Fruit fly (Drosophila melanogaster) whole organism, embryonic: ENCODE results near the gene Vinc.

Source experiments
- Ada2b ChIP-seq: fragments of 200-800 bp; sonication (Bioruptor generic); IDR thresholded peaks from 2 replicates; pipeline ENCODE4 v1.3.6; 2022; ENCODE audit warnings: missing biosample characterization, missing genetic modification characterization
- Awh ChIP-seq: fragments of 200-800 bp; sonication (Bioruptor generic); IDR thresholded peaks from 2 replicates; pipeline ENCODE4, ENCODE4 v1.3.6; 2022; ENCODE audit warnings: missing biosample characterization, missing genetic modification characterization
- CG10209 ChIP-seq: fragments of 200-800 bp; sonication (Bioruptor generic); optimal IDR thresholded peaks from 3 replicates; lab custom pipeline; 2017; ENCODE audit warnings: missing biosample characterization, mild to moderate bottlenecking, missing genetic modification characterization, missing genetic modification reagents
- CG10267 ChIP-seq: fragments of 200-800 bp; sonication (Bioruptor generic); optimal IDR thresholded peaks from 2 replicates; lab custom pipeline; 2018; ENCODE audit warnings: missing biosample characterization, mild to moderate bottlenecking, missing genetic modification characterization, moderate library complexity
- CG10321 ChIP-seq: fragments of 200-800 bp; sonication (Bioruptor generic); IDR thresholded peaks from 2 replicates; pipeline ENCODE4 v1.3.6; 2022; ENCODE audit warnings: missing biosample characterization, missing genetic modification characterization
- CG10462 ChIP-seq: fragments of 200-800 bp; sonication (Bioruptor generic); optimal IDR thresholded peaks from 2 replicates; lab custom pipeline; 2016; ENCODE audit warnings: missing biosample characterization, missing genetic modification characterization
- CG11560 ChIP-seq: fragments of 200-800 bp; sonication (Bioruptor generic); IDR thresholded peaks from 3 replicates; pipeline ENCODE4 v1.3.6; 2022; ENCODE audit warnings: missing biosample characterization, missing genetic modification characterization
- CG12104 ChIP-seq: fragments of 200-800 bp; sonication (Bioruptor generic); optimal IDR thresholded peaks from 3 replicates; lab custom pipeline; 2016; ENCODE audit warnings: missing biosample characterization, missing genetic modification characterization
- CG12299 ChIP-seq: fragments of 200-800 bp; sonication (Bioruptor generic); optimal IDR thresholded peaks from 2 replicates; lab custom pipeline; 2018; ENCODE audit warnings: missing biosample characterization, mild to moderate bottlenecking, missing genetic modification characterization
- CG15269 ChIP-seq: fragments of 200-800 bp; sonication (Bioruptor generic); optimal IDR thresholded peaks from 2 replicates; lab custom pipeline; 2018; ENCODE audit warnings: missing biosample characterization, mild to moderate bottlenecking, missing genetic modification characterization, moderate library complexity
- CG15479 ChIP-seq: fragments of 200-800 bp; sonication (Bioruptor generic); optimal IDR thresholded peaks from 3 replicates; lab custom pipeline; 2019; ENCODE audit warnings: missing biosample characterization, mild to moderate bottlenecking, missing genetic modification characterization, moderate library complexity
- CG16813 ChIP-seq: fragments of 200-800 bp; sonication (Bioruptor generic); IDR thresholded peaks from 3 replicates; pipeline ENCODE4 v1.3.6; 2022; ENCODE audit warnings: missing biosample characterization, missing genetic modification characterization; ENCODE audit not compliant: partially characterized antibody
- CG2889 ChIP-seq: fragments of 200-800 bp; sonication (Bioruptor generic); IDR thresholded peaks from 3 replicates; pipeline ENCODE4 v1.3.6; 2022; ENCODE audit warnings: missing biosample characterization, missing genetic modification characterization
- CG4707 ChIP-seq: fragments of 200-800 bp; sonication (Bioruptor generic); optimal IDR thresholded peaks from 2 replicates; lab custom pipeline; 2018; ENCODE audit warnings: missing biosample characterization, mild to moderate bottlenecking, missing genetic modification characterization, moderate library complexity
- CG4730 ChIP-seq: fragments of 200-800 bp; sonication (Bioruptor generic); IDR thresholded peaks from 2 replicates; pipeline ENCODE4 v1.3.6; 2022; ENCODE audit warnings: missing biosample characterization, missing genetic modification characterization
- CG6175 ChIP-seq: fragments of 200-800 bp; sonication (Bioruptor generic); IDR thresholded peaks from 3 replicates; pipeline ENCODE4 v1.3.6; 2022; ENCODE audit warnings: missing biosample characterization, missing genetic modification characterization
- CG6272 ChIP-seq: fragments of 200-800 bp; sonication (Bioruptor generic); IDR thresholded peaks from 2 replicates; pipeline ENCODE4 v1.3.6; 2022; ENCODE audit warnings: missing biosample characterization, missing genetic modification characterization
- CG6854 ChIP-seq: fragments of 200-800 bp; sonication (Bioruptor generic); optimal IDR thresholded peaks from 3 replicates; lab custom pipeline; 2017; ENCODE audit warnings: missing biosample characterization, mild to moderate bottlenecking, missing genetic modification characterization
- Dp ChIP-seq: fragments of 200-800 bp; sonication (Bioruptor generic); optimal IDR thresholded peaks from 2 replicates; lab custom pipeline; 2018; ENCODE audit warnings: missing biosample characterization, mild to moderate bottlenecking, missing genetic modification characterization, moderate library complexity
- Hmx ChIP-seq: fragments of 200-800 bp; sonication (Bioruptor generic); optimal IDR thresholded peaks from 2 replicates; lab custom pipeline; 2016; ENCODE audit warnings: missing biosample characterization, missing genetic modification characterization
- Myb ChIP-seq: fragments of 200-800 bp; sonication (Bioruptor generic); optimal IDR thresholded peaks from 2 replicates; lab custom pipeline; 2016; ENCODE audit warnings: missing biosample characterization, missing genetic modification characterization
- Oli ChIP-seq: fragments of 200-800 bp; sonication (Bioruptor generic); optimal IDR thresholded peaks from 2 replicates; lab custom pipeline; 2018; ENCODE audit warnings: missing biosample characterization, mild to moderate bottlenecking, missing genetic modification characterization, moderate library complexity
- Opbp ChIP-seq: fragments of 200-800 bp; sonication (Bioruptor generic); IDR thresholded peaks from 3 replicates; pipeline ENCODE4 v1.3.6; 2022; ENCODE audit warnings: missing biosample characterization, missing genetic modification characterization; ENCODE audit not compliant: partially characterized antibody
- PHDP ChIP-seq: fragments of 200-800 bp; sonication (Bioruptor generic); optimal IDR thresholded peaks from 3 replicates; lab custom pipeline; 2018; ENCODE audit warnings: missing biosample characterization, mild to moderate bottlenecking, missing genetic modification characterization, moderate library complexity
- Poxn ChIP-seq: fragments of 200-800 bp; sonication (Bioruptor generic); IDR thresholded peaks from 2 replicates; pipeline ENCODE4 v1.3.6; 2022; ENCODE audit warnings: missing biosample characterization, missing genetic modification characterization
- Sry-δ ChIP-seq: fragments of 200-800 bp; sonication (Bioruptor generic); optimal IDR thresholded peaks from 2 replicates; lab custom pipeline; 2016; ENCODE audit warnings: missing biosample characterization, missing genetic modification characterization
- Trl ChIP-seq, 3 experiments: fragments of >200 bp in 2 of 3; fragments of 200-800 bp in 1 of 3; sonication (Bioruptor generic) in 1 of 3; optimal IDR thresholded peaks; 2 replicates in 1 of 3; 3 replicates in 2 of 3; lab custom pipeline; 2016 to 2017; ENCODE audit warnings: missing biosample characterization in 1 of 3, missing genetic modification characterization in 1 of 3
- ac ChIP-seq: fragments of 200-800 bp; sonication (Bioruptor generic); optimal IDR thresholded peaks from 3 replicates; lab custom pipeline; 2017; ENCODE audit warnings: missing biosample characterization, mild to moderate bottlenecking, missing genetic modification characterization
- aop ChIP-seq: fragments of 200-800 bp; sonication (Bioruptor generic); IDR thresholded peaks from 2 replicates; pipeline ENCODE4 v1.3.6; 2022; ENCODE audit warnings: missing biosample characterization, missing genetic modification characterization
- ash1 ChIP-seq: fragments of 200-800 bp; sonication (Bioruptor generic); optimal IDR thresholded peaks from 2 replicates; lab custom pipeline; 2018; ENCODE audit warnings: missing biosample characterization, mild to moderate bottlenecking, missing genetic modification characterization
- btn ChIP-seq: fragments of 200-800 bp; sonication (Bioruptor generic); optimal IDR thresholded peaks from 2 replicates; lab custom pipeline; 2016; ENCODE audit warnings: missing biosample characterization, missing genetic modification characterization
- cas ChIP-seq: fragments of 200-800 bp; sonication (Bioruptor generic); IDR thresholded peaks from 2 replicates; pipeline ENCODE4 v1.3.6; 2022; ENCODE audit warnings: missing biosample characterization, missing genetic modification characterization
- chm ChIP-seq: fragments of 200-800 bp; sonication (Bioruptor generic); IDR thresholded peaks from 2 replicates; pipeline ENCODE4 v1.3.6; 2022; ENCODE audit warnings: missing biosample characterization, missing genetic modification characterization
- cwo ChIP-seq: fragments of 200-800 bp; sonication (Bioruptor generic); optimal IDR thresholded peaks from 3 replicates; lab custom pipeline; 2017; ENCODE audit warnings: missing biosample characterization, missing genetic modification characterization, mild to moderate bottlenecking, moderate library complexity, missing genetic modification reagents
- dysf ChIP-seq: fragments of 200-800 bp; sonication (Bioruptor generic); IDR thresholded peaks from 3 replicates; pipeline ENCODE4 v1.3.6; 2022; ENCODE audit warnings: missing biosample characterization, missing genetic modification characterization
- en ChIP-seq: fragments of 200-800 bp; sonication (Bioruptor generic); optimal IDR thresholded peaks from 2 replicates; lab custom pipeline; 2016; ENCODE audit warnings: missing biosample characterization, missing genetic modification characterization
- gcm2 ChIP-seq: fragments of 200-800 bp; sonication (Bioruptor generic); optimal IDR thresholded peaks from 2 replicates; lab custom pipeline; 2016; ENCODE audit warnings: missing biosample characterization, missing genetic modification characterization
- gt ChIP-seq: fragments of 200-800 bp; sonication (Bioruptor generic); IDR thresholded peaks from 2 replicates; pipeline ENCODE4 v1.3.6; 2022; ENCODE audit warnings: missing biosample characterization, missing genetic modification characterization
- hkb ChIP-seq, 2 experiments: fragments of 200-800 bp in 1 of 2; fragments of >200 bp in 1 of 2; sonication (Bioruptor generic) in 1 of 2; IDR thresholded peaks in 1 of 2; optimal IDR thresholded peaks in 1 of 2; 2 replicates each; pipeline versions ENCODE4 v1.3.6 to Lab custom; 2017 to 2022; ENCODE audit warnings: missing biosample characterization in 1 of 2, missing genetic modification characterization in 1 of 2
- kay ChIP-seq: fragments of 200-800 bp; sonication (Bioruptor generic); optimal IDR thresholded peaks from 2 replicates; lab custom pipeline; 2016; ENCODE audit warnings: missing biosample characterization, missing genetic modification characterization
- nerfin-2 ChIP-seq: fragments of 200-800 bp; sonication (Bioruptor generic); IDR thresholded peaks from 2 replicates; pipeline ENCODE4 v1.3.6; 2022; ENCODE audit warnings: missing biosample characterization, missing genetic modification characterization; ENCODE audit not compliant: partially characterized antibody
- org-1 ChIP-seq: fragments of 200-800 bp; sonication (Bioruptor generic); optimal IDR thresholded peaks from 2 replicates; lab custom pipeline; 2017; ENCODE audit warnings: missing biosample characterization, missing genetic modification characterization
- otp ChIP-seq: fragments of 200-800 bp; sonication (Bioruptor generic); IDR thresholded peaks from 3 replicates; pipeline ENCODE4, ENCODE4 v1.3.6; 2022; ENCODE audit warnings: missing biosample characterization, missing genetic modification characterization
- psq ChIP-seq: fragments of 200-800 bp; sonication (Bioruptor generic); optimal IDR thresholded peaks from 2 replicates; lab custom pipeline; 2017; ENCODE audit warnings: missing biosample characterization, missing genetic modification characterization
- rib ChIP-seq: fragments of 200-800 bp; sonication (Bioruptor generic); IDR thresholded peaks from 2 replicates; pipeline ENCODE4 v1.3.6; 2022; ENCODE audit warnings: missing biosample characterization, missing genetic modification characterization
- ro ChIP-seq: fragments of 200-800 bp; sonication (Bioruptor generic); IDR thresholded peaks from 2 replicates; pipeline ENCODE4 v1.3.6; 2022; ENCODE audit warnings: missing biosample characterization, missing genetic modification characterization
- sim ChIP-seq: fragments of 200-800 bp; sonication (Bioruptor generic); IDR thresholded peaks from 2 replicates; pipeline ENCODE4 v1.3.6; 2022; ENCODE audit warnings: missing biosample characterization, missing genetic modification characterization
- slou ChIP-seq: fragments of 200-800 bp; sonication (Bioruptor generic); optimal IDR thresholded peaks from 3 replicates; lab custom pipeline; 2016; ENCODE audit warnings: missing biosample characterization, missing genetic modification characterization
- ssp ChIP-seq: fragments of 200-800 bp; sonication (Bioruptor generic); IDR thresholded peaks from 2 replicates; pipeline ENCODE4 v1.3.6; 2022; ENCODE audit warnings: missing biosample characterization, missing genetic modification characterization
- stwl ChIP-seq: fragments of 200-800 bp; sonication (Bioruptor generic); optimal IDR thresholded peaks from 3 replicates; lab custom pipeline; 2018; ENCODE audit warnings: missing biosample characterization, mild to moderate bottlenecking, missing genetic modification characterization, moderate library complexity
- sug ChIP-seq: fragments of 200-800 bp; optimal IDR thresholded peaks from 2 replicates; lab custom pipeline; 2019; ENCODE audit warnings: missing biosample characterization, mild to moderate bottlenecking, missing genetic modification characterization, moderate library complexity
- unc-4 ChIP-seq: fragments of 200-800 bp; sonication (Bioruptor generic); IDR thresholded peaks from 2 replicates; pipeline ENCODE4 v1.3.6; 2022; ENCODE audit warnings: missing biosample characterization, missing genetic modification characterization; ENCODE audit not compliant: partially characterized antibody

The Vinc gene

DNA sequence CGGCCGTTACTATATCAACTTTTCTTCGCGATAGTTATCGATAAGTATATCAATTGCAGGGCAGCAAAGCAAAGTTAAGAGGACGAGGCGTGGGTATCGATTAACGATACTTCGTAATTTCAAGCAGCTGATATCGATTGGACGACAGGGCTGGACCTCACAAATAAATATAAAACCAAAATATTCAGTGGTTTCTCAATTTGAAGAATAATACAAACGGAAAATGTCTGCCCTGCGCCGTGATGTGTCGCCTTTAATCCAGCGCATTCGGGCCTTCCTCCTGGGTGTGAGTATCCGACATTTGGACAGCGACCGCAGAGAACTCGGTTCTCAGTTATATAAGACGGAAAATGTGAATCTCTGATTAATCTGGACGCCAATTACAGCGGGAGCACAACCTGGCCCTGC, 49.9 kb downstream of the Vinc start, which contains the start of gene ND-B14.5A (continued):
- peak; percentile 21 for TF ChIP-seq sug (tag; lab: Kevin White, UChicago)
- peak; percentile 93 for TF ChIP-seq unc-4 (GFP tag; lab: Robert Waterston, UW)
- TF ChIP-seq ro (GFP tag; lab: Robert Waterston, UW) = no peak
- no peak for TF ChIP-seq org-1 (GFP tag; lab: Kevin White, UChicago)
- peak; percentile 15 for TF ChIP-seq PHDP (tag; lab: Kevin White, UChicago)
- TF ChIP-seq Myb (GFP tag; lab: Kevin White, UChicago) = peak; percentile 97
- TF ChIP-seq cwo (GFP tag; lab: Kevin White, UChicago) = no peak
- peak; percentile 14 for TF ChIP-seq CG10267 (tag; lab: Kevin White, UChicago)
- TF ChIP-seq CG16813 (GFP tag; lab: Robert Waterston, UW) = peak; percentile 93
- no peak for TF ChIP-seq CG10462 (GFP tag; lab: Kevin White, UChicago)
- no peak for TF ChIP-seq Ada2b (GFP tag; lab: Robert Waterston, UW)
- TF ChIP-seq btn (GFP tag; lab: Kevin White, UChicago) = no peak
- TF ChIP-seq Hmx (GFP tag; lab: Kevin White, UChicago) = no peak
- peak; percentile 67 for TF ChIP-seq Dp (GFP tag; lab: Kevin White, UChicago)
- TF ChIP-seq CG11560 (tag; lab: Robert Waterston, UW) = no peak
- no peak for TF ChIP-seq Oli (tag; lab: Kevin White, UChicago)
- no peak for TF ChIP-seq hkb (optimal IDR thresholded peaks at IDR 0.05; lab: Kevin White, UChicago)
- TF ChIP-seq hkb (GFP tag; IDR thresholded peaks at IDR 0.05; lab: Robert Waterston, UW) = no peak
- TF ChIP-seq CG15269 = no peak
- TF ChIP-seq en (GFP tag; lab: Kevin White, UChicago) = no peak
- no peak for TF ChIP-seq CG12299 (tag; lab: Kevin White, UChicago)
- no peak for TF ChIP-seq CG6175
- TF ChIP-seq ssp (GFP tag; lab: Robert Waterston, UW) = no peak
- TF ChIP-seq gcm2 = no peak
- no peak for TF ChIP-seq CG10321
- TF ChIP-seq slou (GFP tag; lab: Kevin White, UChicago) = no peak
- no peak for TF ChIP-seq Awh (GFP tag; lab: Robert Waterston, UW)
- TF ChIP-seq sim (GFP tag; lab: Robert Waterston, UW) = no peak
- peak; percentile 74 for TF ChIP-seq stwl (tag; lab: Kevin White, UChicago)
- TF ChIP-seq CG6272 (GFP tag; lab: Robert Waterston, UW) = no peak
- no peak for TF ChIP-seq psq (GFP tag; lab: Kevin White, UChicago)
- no peak for TF ChIP-seq dysf (GFP tag; lab: Robert Waterston, UW)
- no peak for TF ChIP-seq kay (GFP tag; lab: Kevin White, UChicago)
- TF ChIP-seq CG6854 (GFP tag; lab: Kevin White, UChicago) = no peak
- TF ChIP-seq Trl (optimal IDR thresholded peaks at IDR 0.05; lab: Kevin White, UChicago) = no peak
- no peak for TF ChIP-seq Trl (GFP tag; optimal IDR thresholded peaks at IDR 0.05; lab: Kevin White, UChicago)
- no peak for TF ChIP-seq rib (GFP tag; lab: Robert Waterston, UW)
- TF ChIP-seq CG2889 (GFP tag; lab: Robert Waterston, UW) = no peak
- TF ChIP-seq CG4730 (GFP tag; lab: Robert Waterston, UW) = no peak
- no peak for TF ChIP-seq ash1
- TF ChIP-seq Poxn (GFP tag; lab: Robert Waterston, UW) = no peak
- TF ChIP-seq Opbp (GFP tag; lab: Robert Waterston, UW) = peak; percentile 96
- no peak for TF ChIP-seq ac (GFP tag; lab: Kevin White, UChicago)
- TF ChIP-seq nerfin-2 (GFP tag; lab: Robert Waterston, UW) = peak; percentile 99
- peak; percentile 77 for TF ChIP-seq Sry-δ (GFP tag; lab: Kevin White, UChicago)
- TF ChIP-seq CG15479 = no peak
- no peak for TF ChIP-seq CG12104 (GFP tag; lab: Kevin White, UChicago)
- TF ChIP-seq cas (GFP tag; lab: Robert Waterston, UW) = no peak
- no peak for TF ChIP-seq gt (GFP tag; lab: Robert Waterston, UW)
- no peak for TF ChIP-seq CG10209
- TF ChIP-seq otp (GFP tag; lab: Robert Waterston, UW) = no peak
- TF ChIP-seq chm (GFP tag; lab: Robert Waterston, UW) = no peak
- no peak for TF ChIP-seq CG4707
- no peak for TF ChIP-seq aop
